Worm (Caenorhabditis elegans) whole organism, late embryonic: ENCODE results near the gene gkow-1.
"Not testable (repeated sequence)": the region's sequence is repeated elsewhere in the genome, so short reads cannot be mapped to it uniquely, and the experiment has no call there.

ENCODE experiments used
- C38D4.7 ChIP-seq: fragments of 200-800 bp; sonication (Bioruptor generic); optimal IDR thresholded peaks from 2 replicates; lab custom pipeline; 2018; ENCODE audit warnings: mild to moderate bottlenecking, missing genetic modification characterization, moderate library complexity, missing compliant biosample characterization
- F13H6.1 ChIP-seq: sonication (generic microtip); optimal IDR thresholded peaks from 2 replicates; lab custom pipeline; 2016; ENCODE audit warnings: missing genetic modification characterization, missing compliant biosample characterization
- K09A11.1 ChIP-seq: sonication (generic microtip); optimal IDR thresholded peaks from 2 replicates; lab custom pipeline; 2017; ENCODE audit warnings: antibody characterized with exemption, mild to moderate bottlenecking, missing genetic modification characterization, missing compliant biosample characterization; ENCODE audit not compliant: insufficient read depth
- T23F11.4 ChIP-seq: fragments of 200-800 bp; sonication (Bioruptor generic); optimal IDR thresholded peaks from 2 replicates; lab custom pipeline; 2018; ENCODE audit warnings: mild to moderate bottlenecking, missing genetic modification characterization, missing compliant biosample characterization
- ahr-1 ChIP-seq: sonication (generic microtip); optimal IDR thresholded peaks from 2 replicates; lab custom pipeline; 2016; ENCODE audit warnings: missing genetic modification characterization, missing compliant biosample characterization
- ama-1 ChIP-seq: fragments of 150-350 bp; optimal IDR thresholded peaks from 2 replicates; lab custom pipeline; 2014
- ceh-14 ChIP-seq: sonication (generic microtip); optimal IDR thresholded peaks from 2 replicates; lab custom pipeline; 2016; ENCODE audit warnings: missing genotype, missing genetic modification characterization, missing compliant biosample characterization
- ceh-18 ChIP-seq: sonication (generic microtip); optimal IDR thresholded peaks from 2 replicates; lab custom pipeline; 2016; ENCODE audit warnings: missing genetic modification characterization, missing compliant biosample characterization
- ceh-24 ChIP-seq: sonication (generic microtip); optimal IDR thresholded peaks from 2 replicates; lab custom pipeline; 2016; ENCODE audit warnings: mild to moderate bottlenecking, missing genetic modification characterization, missing compliant biosample characterization
- ceh-30 ChIP-seq: fragments of 150-350 bp; optimal IDR thresholded peaks from 2 replicates; lab custom pipeline; 2014; ENCODE audit warnings: missing biosample characterization, missing genetic modification characterization
- ceh-34 ChIP-seq: sonication (generic microtip); optimal IDR thresholded peaks from 2 replicates; lab custom pipeline; 2016; ENCODE audit warnings: mild to moderate bottlenecking, missing genetic modification characterization, missing compliant biosample characterization
- ceh-45 ChIP-seq: fragments of 200-800 bp; sonication (Bioruptor generic); IDR thresholded peaks from 2 replicates; pipeline ENCODE4 v1.3.6; 2022; ENCODE audit warnings: missing genetic modification reagents, missing genetic modification characterization, missing compliant biosample characterization
- ceh-6 ChIP-seq: fragments of 200-800 bp; sonication (Bioruptor generic); optimal IDR thresholded peaks from 2 replicates; lab custom pipeline; 2018; ENCODE audit warnings: mild to moderate bottlenecking, missing genetic modification characterization, missing compliant biosample characterization
- dmd-4 ChIP-seq: sonication (generic microtip); optimal IDR thresholded peaks from 2 replicates; lab custom pipeline; 2016; ENCODE audit warnings: borderline replicate concordance, missing genetic modification characterization, missing compliant biosample characterization
- dve-1 ChIP-seq: sonication (generic microtip); optimal IDR thresholded peaks from 2 replicates; lab custom pipeline; 2017; ENCODE audit warnings: antibody characterized with exemption, mild to moderate bottlenecking, missing genetic modification characterization, missing compliant biosample characterization
- hlh-6 ChIP-seq: sonication (generic microtip); optimal IDR thresholded peaks from 2 replicates; lab custom pipeline; 2016; ENCODE audit warnings: missing genotype, missing genetic modification characterization, missing compliant biosample characterization
- hlh-8 ChIP-seq: sonication (generic microtip); optimal IDR thresholded peaks from 2 replicates; lab custom pipeline; 2016; ENCODE audit warnings: missing genotype, missing genetic modification characterization, missing compliant biosample characterization
- madf-2 ChIP-seq: sonication (generic microtip); optimal IDR thresholded peaks from 2 replicates; lab custom pipeline; 2017; ENCODE audit warnings: missing genetic modification characterization, missing compliant biosample characterization
- mec-3 ChIP-seq: sonication (generic microtip); optimal IDR thresholded peaks from 2 replicates; lab custom pipeline; 2016; ENCODE audit warnings: borderline replicate concordance, missing genetic modification characterization, missing compliant biosample characterization
- nfya-1 ChIP-seq: sonication (generic microtip); optimal IDR thresholded peaks from 2 replicates; lab custom pipeline; 2017; ENCODE audit warnings: missing genetic modification characterization, mild to moderate bottlenecking, missing compliant biosample characterization, antibody characterized with exemption, moderate library complexity
- nhr-11 ChIP-seq: fragments of 150-350 bp; optimal IDR thresholded peaks from 2 replicates; lab custom pipeline; 2014; ENCODE audit warnings: missing biosample characterization, missing genetic modification characterization
- nhr-232 ChIP-seq: sonication (generic microtip); optimal IDR thresholded peaks from 2 replicates; lab custom pipeline; 2016; ENCODE audit warnings: missing genetic modification characterization, missing compliant biosample characterization
- pag-3 ChIP-seq: sonication (generic microtip); optimal IDR thresholded peaks from 2 replicates; lab custom pipeline; 2016; ENCODE audit warnings: missing compliant biosample characterization, missing genetic modification characterization, borderline replicate concordance
- pax-1 ChIP-seq: fragments of 150-350 bp; optimal IDR thresholded peaks from 2 replicates; lab custom pipeline; 2014; ENCODE audit warnings: missing biosample characterization, missing genetic modification characterization
- pha-2 ChIP-seq: sonication (generic microtip); optimal IDR thresholded peaks from 2 replicates; lab custom pipeline; 2017; ENCODE audit warnings: mild to moderate bottlenecking, missing genetic modification characterization, missing compliant biosample characterization
- pha-4 ChIP-seq: fragments of 150-350 bp; optimal IDR thresholded peaks from 2 replicates; lab custom pipeline; 2018; ENCODE audit warnings: missing biosample characterization, missing genetic modification reagents, missing genetic modification characterization
- pqm-1 ChIP-seq: sonication (generic microtip); optimal IDR thresholded peaks from 2 replicates; lab custom pipeline; 2016; ENCODE audit warnings: missing genetic modification characterization, missing compliant biosample characterization
- pros-1 ChIP-seq: fragments of 150-350 bp; optimal IDR thresholded peaks from 2 replicates; lab custom pipeline; 2014; ENCODE audit warnings: missing biosample characterization, missing genetic modification reagents, missing genetic modification characterization
- tbx-2 ChIP-seq: sonication (generic microtip); optimal IDR thresholded peaks from 2 replicates; lab custom pipeline; 2016; ENCODE audit warnings: missing genetic modification characterization, missing compliant biosample characterization
- tbx-7 ChIP-seq: sonication (generic microtip); optimal IDR thresholded peaks from 2 replicates; lab custom pipeline; 2016; ENCODE audit warnings: missing genotype, missing genetic modification characterization, missing compliant biosample characterization
- unc-3 ChIP-seq, 2 experiments: fragments of 200-800 bp in 1 of 2; sonication (Bioruptor generic) in 1 of 2; sonication (generic microtip) in 1 of 2; conservative IDR thresholded peaks in 1 of 2; optimal IDR thresholded peaks in 1 of 2; 2 replicates each; pipeline versions ENCODE4 v1.3.6 to Lab custom; 2016 to 2022; ENCODE audit warnings: missing compliant biosample characterization in 2 of 2, missing genetic modification characterization in 2 of 2, missing genetic modification reagents in 1 of 2
- zip-5 ChIP-seq: sonication (generic microtip); optimal IDR thresholded peaks from 2 replicates; lab custom pipeline; 2016; ENCODE audit warnings: missing genetic modification characterization, missing compliant biosample characterization
- ztf-16 ChIP-seq: sonication (generic microtip); optimal IDR thresholded peaks from 2 replicates; lab custom pipeline; 2017; ENCODE audit warnings: missing genetic modification characterization, missing compliant biosample characterization

The gkow-1 gene

DNA sequence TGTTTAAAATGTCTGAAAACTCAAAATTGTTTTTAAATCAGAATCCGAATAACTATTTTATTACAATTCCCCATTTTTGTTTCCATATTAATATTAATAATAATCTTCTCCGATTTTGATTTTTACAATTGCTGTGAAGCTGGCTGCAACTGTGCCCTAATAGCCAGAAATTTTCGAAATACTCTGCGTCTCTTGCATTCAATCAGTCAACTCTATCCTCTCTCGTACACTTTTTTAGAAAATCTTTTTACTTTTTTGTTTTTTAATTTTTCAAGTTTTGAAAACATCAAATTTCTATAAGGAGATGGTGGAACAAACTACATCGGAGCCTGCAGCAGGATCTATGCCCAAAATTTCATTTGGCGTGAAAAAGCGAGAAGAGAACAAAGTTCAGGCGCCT is at the start of gene gkow-1:
TSS of gene gkow-1 (plus strand) at position 301 of the 400 bp plus-strand sequence.
- TF ChIP-seq tbx-7, result no peak
- no peak for TF ChIP-seq pha-4 (tag; lab: Kevin White, UChicago)
- no peak for TF ChIP-seq ceh-14
- TF ChIP-seq tbx-2 (tag; lab: Kevin White, UChicago), result no peak
- TF ChIP-seq T23F11.4 (GFP tag; lab: Kevin White, UChicago), result no peak
- no peak for TF ChIP-seq nhr-11 (tag; lab: Kevin White, UChicago)
- TF ChIP-seq, all 69 proteins: peak for 0

DNA sequence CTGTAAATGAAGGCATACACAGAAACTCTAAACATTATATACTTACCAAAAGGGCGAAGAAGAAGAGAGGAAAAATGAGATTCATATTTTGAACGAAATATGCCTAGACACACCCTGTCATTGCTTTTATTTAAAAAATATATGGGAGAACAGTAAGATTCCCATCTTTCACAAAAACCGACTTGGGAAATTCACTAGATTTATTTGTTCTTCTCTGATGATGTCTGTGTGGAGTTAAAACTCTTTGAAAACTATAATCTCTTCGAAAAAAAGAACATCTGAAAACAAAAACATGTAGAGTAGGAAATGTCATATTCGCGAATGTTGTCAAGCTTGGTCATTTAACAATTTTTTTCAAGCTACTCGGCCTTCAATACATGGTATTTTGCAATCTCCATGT is 47.6 kb upstream of the gkow-1 start, which contains the start of gene R09E10.8:
TSS of gene R09E10.8 (minus strand) at position 101 of the 400 bp plus-strand sequence.
- TF ChIP-seq hlh-6 (tag; lab: Kevin White, UChicago) (no peak), nfya-1 (tag; lab: Kevin White, UChicago) (no peak), dmd-4 (tag; lab: Kevin White, UChicago) (no peak), madf-2 (no peak), ceh-6 (GFP tag; lab: Kevin White, UChicago) (no peak), pag-3 (tag; lab: Kevin White, UChicago) (no peak), ahr-1 (tag; lab: Kevin White, UChicago) (no peak), ceh-30 (tag; lab: Kevin White, UChicago) (no peak), F13H6.1 (tag; lab: Kevin White, UChicago) (no peak), ceh-24 (tag; lab: Kevin White, UChicago) (no peak), pros-1 (tag; lab: Kevin White, UChicago) (no peak), unc-3 (GFP tag; conservative IDR thresholded peaks at IDR 0.05; lab: Robert Waterston, UW) (no peak), unc-3 (tag; optimal IDR thresholded peaks at IDR 0.05; lab: Kevin White, UChicago) (no peak), K09A11.1 (tag; lab: Kevin White, UChicago) (no peak), C38D4.7 (GFP tag; lab: Kevin White, UChicago) (no peak), ceh-34 (no peak), ztf-16 (no peak), nhr-232 (tag; lab: Kevin White, UChicago) (no peak)

DNA sequence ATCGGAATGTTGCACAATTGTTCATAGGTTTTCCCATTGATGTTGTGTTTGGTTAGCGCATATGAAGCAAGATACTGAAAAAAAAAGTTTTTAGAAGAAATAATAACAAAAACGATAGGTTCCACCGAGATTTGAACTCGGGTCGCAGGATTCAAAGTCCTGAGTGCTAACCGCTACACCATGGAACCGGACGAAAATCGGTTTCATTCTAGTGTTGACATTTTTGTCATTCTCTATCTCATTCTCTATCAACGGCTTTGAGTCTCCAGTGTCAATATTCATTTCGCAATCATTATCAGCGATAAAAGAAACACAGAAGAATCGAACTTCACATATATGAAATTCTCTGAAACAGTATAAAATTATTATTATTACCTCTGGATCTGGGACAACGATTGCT is 46.8 kb upstream of the gkow-1 start:
- TF ChIP-seq nhr-11 (tag; lab: Kevin White, UChicago) (no peak), pqm-1 (tag; lab: Kevin White, UChicago) (no peak), hlh-8 (tag; lab: Kevin White, UChicago) (no peak), nhr-232 (tag; lab: Kevin White, UChicago) (no peak)

DNA sequence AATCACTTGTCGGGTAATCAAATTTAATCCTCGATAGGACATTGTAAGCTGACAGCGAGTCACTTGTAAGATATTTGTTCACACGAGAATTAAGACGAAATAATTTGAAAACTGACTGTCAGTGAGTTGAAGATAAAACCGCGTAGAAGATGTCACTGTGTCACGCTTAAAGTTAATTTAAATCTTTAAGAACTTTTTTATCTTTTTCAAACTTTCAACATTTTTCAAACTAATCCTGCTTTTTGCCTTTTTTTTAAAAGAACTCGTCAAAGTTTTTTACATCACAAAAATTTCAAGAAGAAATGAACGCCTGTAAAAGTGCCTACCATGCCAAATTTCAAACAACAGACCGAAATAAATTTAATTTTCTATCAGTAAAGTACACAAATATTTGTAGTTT is 44.4 kb upstream of the gkow-1 start, which contains the start of gene acs-18:
TSS of gene acs-18 (minus strand) at position 101 of the 400 bp plus-strand sequence.
- TF ChIP-seq dve-1, result no peak

DNA sequence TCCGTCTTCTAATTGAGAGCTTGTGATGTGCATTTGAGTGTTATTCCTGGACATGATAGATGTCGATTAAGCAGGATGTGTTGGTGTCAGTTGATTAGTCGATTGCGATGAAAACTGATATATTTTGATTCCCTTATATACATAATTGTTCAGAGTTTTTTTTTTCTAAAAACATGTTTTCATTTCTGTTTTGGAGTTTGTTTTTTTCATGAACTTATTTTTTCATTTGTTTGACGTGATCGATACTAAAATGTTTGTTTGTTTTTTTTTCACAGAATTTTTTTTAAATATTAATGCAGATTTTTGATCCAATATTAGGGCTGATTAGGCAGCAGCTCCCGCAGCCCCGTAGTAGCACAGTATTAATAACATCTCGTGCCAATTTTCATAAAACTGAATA is 39.7 kb upstream of the gkow-1 start, which contains the start of gene R09E10.2:
TSS of gene R09E10.2 (minus strand) at position 101 of the 400 bp plus-strand sequence.
- TF ChIP-seq pha-2 (tag; lab: Kevin White, UChicago), result no peak
- TF ChIP-seq ceh-18 (tag; lab: Kevin White, UChicago), result no peak
- TF ChIP-seq mec-3 (tag; lab: Kevin White, UChicago), result no peak
- no peak for TF ChIP-seq ceh-30 (tag; lab: Kevin White, UChicago)
- TF ChIP-seq ceh-45 (GFP tag; lab: Robert Waterston, UW), result no peak
- no peak for TF ChIP-seq pax-1 (tag; lab: Kevin White, UChicago)
- TF ChIP-seq ama-1 (lab: Kevin White, UChicago), result no peak
- TF ChIP-seq, all 69 proteins: peak for 0

DNA sequence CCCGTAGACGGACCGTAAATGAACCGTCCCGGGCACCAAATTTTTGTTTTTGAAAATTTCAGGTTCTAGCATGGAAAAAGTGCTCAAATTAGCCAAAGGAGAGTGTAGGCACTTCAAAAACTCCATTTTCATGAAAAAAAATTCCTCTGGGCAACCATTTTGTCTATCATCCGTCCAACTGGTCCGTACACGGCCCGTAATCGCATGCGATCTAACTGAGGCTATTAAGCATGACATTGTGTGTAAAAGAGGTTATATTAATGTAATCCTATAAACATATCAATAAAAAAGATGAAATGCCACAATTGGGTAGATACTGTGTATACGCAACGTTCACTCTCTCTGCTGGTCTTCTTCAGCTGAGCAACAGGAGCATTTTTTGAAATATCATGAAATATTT is 35.3 kb upstream of the gkow-1 start, which contains the start of gene R09E10.1:
TSS of gene R09E10.1 (minus strand) at position 101 of the 400 bp plus-strand sequence.
- TF ChIP-seq ceh-24, hlh-8, zip-5 (tag; lab: Kevin White, UChicago): not testable (repeated sequence)
- TF ChIP-seq, all 69 proteins: peak for 0; not testable (repeated sequence) for 69
